Worm (Caenorhabditis elegans) whole organism, early embryonic: ENCODE measurements around the gene nlp-82.

ENCODE experiments used
- F13C5.2 ChIP-seq: sonication (generic microtip); optimal IDR thresholded peaks from 2 replicates; lab custom pipeline; 2017; ENCODE audit warnings: mild to moderate bottlenecking, missing genetic modification characterization, inconsistent platforms, missing compliant biosample characterization
- aly-1 ChIP-seq: sonication (generic microtip); optimal IDR thresholded peaks from 2 replicates; lab custom pipeline; 2016; ENCODE audit warnings: missing genetic modification characterization, missing compliant biosample characterization
- ama-1 ChIP-seq: fragments of 150-350 bp; optimal IDR thresholded peaks from 2 replicates; lab custom pipeline; 2014
- ceh-36 ChIP-seq: sonication (generic microtip); optimal IDR thresholded peaks from 2 replicates; lab custom pipeline; 2016; ENCODE audit warnings: missing genetic modification characterization, inconsistent platforms, missing compliant biosample characterization
- pes-1 ChIP-seq: fragments of 200-800 bp; sonication (Bioruptor generic); IDR thresholded peaks from 2 replicates; pipeline ENCODE4 v1.3.6; 2022; ENCODE audit warnings: missing genetic modification reagents, missing genetic modification characterization, missing compliant biosample characterization
- sea-1 ChIP-seq: fragments of 200-800 bp; sonication (Bioruptor generic); conservative IDR thresholded peaks from 2 replicates; pipeline ENCODE4 v1.3.6; 2022; ENCODE audit warnings: missing genetic modification characterization, missing compliant biosample characterization

- TF ChIP-seq pes-1 (GFP tag; lab: Robert Waterston, UW) = no peak
- TF ChIP-seq ceh-36 (tag; lab: Kevin White, UChicago) = no peak
- TF ChIP-seq ama-1 (lab: Kevin White, UChicago) = no peak
- no peak for TF ChIP-seq aly-1 (tag; lab: Kevin White, UChicago)
- no peak for TF ChIP-seq sea-1 (GFP tag; lab: Robert Waterston, UW)
- no peak for TF ChIP-seq F13C5.2 (tag; lab: Kevin White, UChicago)
Observed at ce11 chrII:9231240-9231639, 22.8 kb downstream of the nlp-82 start, which contains the start of gene gst-13.
